Fruit fly (Drosophila melanogaster) S2 (cell line): ENCODE results near the gene CG17712.

ENCODE experiments used
- CG8478 ChIP-seq: fragments of >200 bp; optimal IDR thresholded peaks from 2 replicates; lab custom pipeline; 2018
- CTCF ChIP-seq, 2 experiments: fragments of >200 bp; optimal IDR thresholded peaks; 2 replicates each; lab custom pipeline; 2018

DNA sequence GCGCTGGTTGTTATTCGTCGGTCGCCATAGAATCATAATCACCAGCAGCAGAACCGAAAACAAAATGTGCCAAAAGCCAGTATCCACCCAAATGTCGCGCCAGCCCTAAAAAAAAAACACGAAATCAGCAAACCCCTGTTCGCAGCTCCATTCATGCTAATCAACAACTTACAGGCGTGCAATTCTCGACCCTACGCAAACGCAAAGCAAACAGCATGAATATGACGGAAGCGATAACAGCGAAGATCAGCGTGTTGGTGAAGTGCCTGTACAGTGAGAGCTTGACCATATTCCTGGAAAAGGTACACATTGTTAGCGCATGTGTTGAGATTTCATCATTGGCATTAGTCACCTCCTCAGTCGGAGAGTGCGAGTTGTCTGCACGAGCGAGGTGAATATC lies 43.8 kb downstream of the CG17712 start:
- TF ChIP-seq CG8478 (lab: Kevin White, UChicago) (no peak), CTCF (optimal IDR thresholded peaks at IDR 0.05; lab: Kevin White, UChicago) (no peak)
